Worm (Caenorhabditis elegans) whole organism, young adult: Measurements from ENCODE around the gene nhr-187.

ENCODE experiments used
- bed-2 ChIP-seq: fragments of 200-800 bp; sonication (Bioruptor generic); IDR thresholded peaks from 2 replicates; pipeline ENCODE4 v1.3.6; 2022; ENCODE audit warnings: missing genetic modification reagents, missing genetic modification characterization, missing compliant biosample characterization
- cebp-1 ChIP-seq, 2 experiments: fragments of 200-800 bp in 1 of 2; sonication (Bioruptor generic) in 1 of 2; sonication (generic microtip) in 1 of 2; IDR thresholded peaks in 1 of 2; optimal IDR thresholded peaks in 1 of 2; 2 replicates each; pipeline versions ENCODE4 v1.3.6 to Lab custom; 2017 to 2022; ENCODE audit warnings: missing compliant biosample characterization in 2 of 2, missing genetic modification characterization in 2 of 2, mild to moderate bottlenecking in 1 of 2, missing genetic modification reagents in 1 of 2, moderate library complexity in 1 of 2
- die-1 ChIP-seq: sonication (generic microtip); optimal IDR thresholded peaks from 2 replicates; lab custom pipeline; 2016; ENCODE audit warnings: missing genotype, mild to moderate bottlenecking, missing genetic modification characterization, missing compliant biosample characterization
- madf-3 ChIP-seq: fragments of 200-800 bp; sonication (Bioruptor generic); IDR thresholded peaks from 2 replicates; pipeline ENCODE4 v1.3.6; 2022; ENCODE audit warnings: missing genetic modification reagents, missing genetic modification characterization, missing compliant biosample characterization
- nfya-1 ChIP-seq: sonication (generic microtip); optimal IDR thresholded peaks from 2 replicates; lab custom pipeline; 2017; ENCODE audit warnings: antibody characterized with exemption, missing compliant biosample characterization, missing genetic modification characterization, borderline replicate concordance; ENCODE audit not compliant: insufficient read depth
- repo-1 ChIP-seq: sonication (generic microtip); optimal IDR thresholded peaks from 2 replicates; lab custom pipeline; 2017; ENCODE audit warnings: mild to moderate bottlenecking, missing genetic modification characterization, missing compliant biosample characterization
- tbx-9 ChIP-seq: sonication (generic microtip); optimal IDR thresholded peaks from 2 replicates; lab custom pipeline; 2016; ENCODE audit warnings: borderline replicate concordance, missing genetic modification characterization, inconsistent platforms, missing compliant biosample characterization

DNA sequence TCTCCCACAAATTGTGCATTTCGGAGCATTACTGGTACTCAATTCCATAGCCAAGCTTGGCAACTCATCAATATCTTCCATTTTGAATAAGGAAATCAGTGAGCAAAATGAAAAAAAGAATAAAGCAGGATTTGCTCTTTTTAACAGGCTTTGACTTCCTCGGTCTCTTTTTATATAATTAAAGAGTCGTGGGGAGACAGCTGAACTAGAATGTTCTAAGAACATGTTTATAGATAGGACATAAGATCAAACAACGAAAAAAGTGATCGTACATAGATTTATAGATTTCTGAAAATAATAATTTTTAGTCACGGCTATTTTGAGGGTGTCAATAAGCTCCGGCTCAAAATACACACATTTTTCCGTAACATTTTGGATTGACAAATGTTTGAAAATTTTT, 2.6 kb downstream of the nhr-187 start, which contains the start of gene nhr-189:
- TF ChIP-seq nfya-1 (tag; lab: Kevin White, UChicago): no peak
- TF ChIP-seq cebp-1 (GFP tag; IDR thresholded peaks at IDR 0.05; lab: Robert Waterston, UW): no peak
- TF ChIP-seq cebp-1 (tag; optimal IDR thresholded peaks at IDR 0.05; lab: Kevin White, UChicago): no peak
- no peak for TF ChIP-seq tbx-9 (tag; lab: Kevin White, UChicago)
- TF ChIP-seq die-1 (tag; lab: Kevin White, UChicago): no peak
- TF ChIP-seq bed-2 (GFP tag; lab: Robert Waterston, UW): no peak
- no peak for TF ChIP-seq repo-1 (tag; lab: Kevin White, UChicago)
- no peak for TF ChIP-seq madf-3 (GFP tag; lab: Robert Waterston, UW)
